Worm (Caenorhabditis elegans) whole organism, dauer: ENCODE data around the gene hrg-3.

Experiments used
- unc-62 ChIP-seq: sonication (generic microtip); optimal IDR thresholded peaks from 2 replicates; lab custom pipeline; 2017; ENCODE audit warnings: missing biosample characterization, missing genetic modification reagents, missing genetic modification characterization

hrg-3 gene

ce11 chrV:9803176-9803575 is 46.9 kb downstream of the hrg-3 start, which contains the start of gene sru-39:
Gene sru-39, plus strand, starts transcription at chrV:9803476.
- TF ChIP-seq unc-62 (GFP tag; lab: Kevin White, UChicago), result no peak

- no peak for TF ChIP-seq unc-62 (GFP tag; lab: Kevin White, UChicago)
Measured at ce11 chrV:9805161-9805560, 48.9 kb downstream of the hrg-3 start, which contains the start of gene sru-37. Gene sru-37, plus strand, starts transcription at chrV:9805461.
